Worm (Caenorhabditis elegans): Measurements from ENCODE around the gene glb-7.

Gene glb-7

ce11 chrIV:2122488-2122887 is at the start of gene glb-7:
Gene glb-7 (plus strand): TSS chrIV:2122788.
- TF ChIP-seq unc-62 (GFP tag; optimal IDR thresholded peaks at IDR 0.05) = no peak

- TF ChIP-seq unc-62 (GFP tag; optimal IDR thresholded peaks at IDR 0.05) = no peak
Observed at ce11 chrIV:2077159-2077835, 45.3 kb upstream of the glb-7 start.

- no peak for TF ChIP-seq unc-62 (GFP tag; optimal IDR thresholded peaks at IDR 0.05)
Observed at ce11 chrIV:2080340-2080739, 42.2 kb upstream of the glb-7 start.

- no peak for TF ChIP-seq unc-62 (GFP tag; optimal IDR thresholded peaks at IDR 0.05)
Observed at ce11 chrIV:2083146-2083545, 39.4 kb upstream of the glb-7 start.

- TF ChIP-seq unc-62 (GFP tag; optimal IDR thresholded peaks at IDR 0.05) = no peak
Observed at ce11 chrIV:2083734-2084133, 38.9 kb upstream of the glb-7 start, which contains the start of gene mca-2. Gene mca-2 (plus strand): TSS chrIV:2084034.

- TF ChIP-seq unc-62 (GFP tag; optimal IDR thresholded peaks at IDR 0.05) = no peak
Observed at ce11 chrIV:2099771-2100170, 22.8 kb upstream of the glb-7 start, which contains the start of gene C23H5.11. Gene C23H5.11 (minus strand): TSS chrIV:2099871.

ce11 chrIV:2102793-2103192 is 19.8 kb upstream of the glb-7 start, which contains the start of gene C23H5.15:
Gene C23H5.15 (minus strand): TSS chrIV:2102893.
- TF ChIP-seq unc-62 (GFP tag; optimal IDR thresholded peaks at IDR 0.05) = no peak

- TF ChIP-seq unc-62 (GFP tag; optimal IDR thresholded peaks at IDR 0.05) = no peak
Observed at ce11 chrIV:2106708-2107107, 15.9 kb upstream of the glb-7 start.

ce11 chrIV:2111300-2111874 is 11.2 kb upstream of the glb-7 start, which contains the start of gene che-6:
Gene che-6 (minus strand): TSS chrIV:2111408.
- no peak for TF ChIP-seq unc-62 (GFP tag; optimal IDR thresholded peaks at IDR 0.05)

- TF ChIP-seq unc-62 (GFP tag; optimal IDR thresholded peaks at IDR 0.05) = no peak
Observed at ce11 chrIV:2113362-2114056, 9.1 kb upstream of the glb-7 start, which contains the start of gene C23H5.8. Gene C23H5.8 (minus strand): TSS chrIV:2113412.

ce11 chrIV:2114337-2114736 is 8.3 kb upstream of the glb-7 start, which contains the start of gene xbx-4:
Gene xbx-4 (plus strand): TSS chrIV:2114637.
- no peak for TF ChIP-seq unc-62 (GFP tag; optimal IDR thresholded peaks at IDR 0.05)

ce11 chrIV:2117268-2117667 is 5.3 kb upstream of the glb-7 start:
- TF ChIP-seq unc-62 (GFP tag; optimal IDR thresholded peaks at IDR 0.05) = no peak

ce11 chrIV:2127375-2127774 is 4.8 kb downstream of the glb-7 start:
- no peak for TF ChIP-seq unc-62 (GFP tag; optimal IDR thresholded peaks at IDR 0.05)

- no peak for TF ChIP-seq unc-62 (GFP tag; optimal IDR thresholded peaks at IDR 0.05)
Observed at ce11 chrIV:2128761-2129160, 6.2 kb downstream of the glb-7 start, which contains the start of gene grl-20. Gene grl-20 (minus strand): TSS chrIV:2128861.

- no peak for TF ChIP-seq unc-62 (GFP tag; optimal IDR thresholded peaks at IDR 0.05)
Observed at ce11 chrIV:2130714-2131113, 8.1 kb downstream of the glb-7 start, which contains the start of gene prmt-6. Gene prmt-6 (plus strand): TSS chrIV:2130965.

- TF ChIP-seq unc-62 (GFP tag; optimal IDR thresholded peaks at IDR 0.05) = no peak
Observed at ce11 chrIV:2133431-2133940, 10.9 kb downstream of the glb-7 start, which contains the start of gene C23H5.12. Gene C23H5.12 (plus strand): TSS chrIV:2133481.

Measured in whole organism, dauer.